Worm (Caenorhabditis elegans): ENCODE measurements around the gene F42C5.5.

The F42C5.5 gene

ce11 chrIV:7319931-7320435, 26.0 kb upstream of the F42C5.5 start:
- TF ChIP-seq nhr-21 (tag; optimal IDR thresholded peaks at IDR 0.05) (peak; percentile 78), zag-1 (tag; optimal IDR thresholded peaks at IDR 0.05) (peak; percentile 38), mab-5 (tag; optimal IDR thresholded peaks at IDR 0.05) (peak; percentile 84), aly-2 (tag; optimal IDR thresholded peaks at IDR 0.05) (no peak), lin-11 (tag; optimal IDR thresholded peaks at IDR 0.05) (peak; percentile 2), egl-27 (tag; optimal IDR thresholded peaks at IDR 0.05) (peak; percentile 85), sem-4 (tag; optimal IDR thresholded peaks at IDR 0.05) (peak; percentile 79), dmd-4 (tag; optimal IDR thresholded peaks at IDR 0.05) (no peak), ama-1 (optimal IDR thresholded peaks at IDR 0.05) (no peak), ztf-1 (GFP tag; conservative IDR thresholded peaks at IDR 0.05) (no peak), ceh-82 (tag; optimal IDR thresholded peaks at IDR 0.05) (no peak), R02D3.7 (tag; optimal IDR thresholded peaks at IDR 0.05) (no peak), snpc-4 (tag; optimal IDR thresholded peaks at IDR 0.05) (peak; percentile 31), gmeb-1 (tag; optimal IDR thresholded peaks at IDR 0.05) (peak; percentile 57), sma-9 (GFP tag; optimal IDR thresholded peaks at IDR 0.05) (peak; percentile 89), sma-9 (tag; optimal IDR thresholded peaks at IDR 0.05) (no peak), fos-1 (tag; optimal IDR thresholded peaks at IDR 0.05) (peak; percentile 95), ztf-11 (tag; optimal IDR thresholded peaks at IDR 0.05) (no peak), nhr-10 (tag; optimal IDR thresholded peaks at IDR 0.05) (no peak), nhr-12 (tag; optimal IDR thresholded peaks at IDR 0.05) (no peak), crh-2 (tag; optimal IDR thresholded peaks at IDR 0.05) (peak; percentile 83), ZK546.5 (tag; optimal IDR thresholded peaks at IDR 0.05) (peak; percentile 21), nhr-77 (tag; optimal IDR thresholded peaks at IDR 0.05) (peak; percentile 4), nhr-25 (tag; optimal IDR thresholded peaks at IDR 0.05) (no peak), ceh-16 (tag; optimal IDR thresholded peaks at IDR 0.05) (peak; percentile 59), nhr-237 (tag; optimal IDR thresholded peaks at IDR 0.05) (no peak), skn-1 (tag; optimal IDR thresholded peaks at IDR 0.05) (no peak), alr-1 (tag; optimal IDR thresholded peaks at IDR 0.05) (no peak), ztf-4 (tag; optimal IDR thresholded peaks at IDR 0.05) (peak; percentile 62), F13H6.1 (tag; optimal IDR thresholded peaks at IDR 0.05) (peak; percentile 97), sma-3 (GFP tag; optimal IDR thresholded peaks at IDR 0.05) (peak; percentile 82), lin-13 (GFP tag; optimal IDR thresholded peaks at IDR 0.05) (peak; percentile 71), lin-39 (tag; optimal IDR thresholded peaks at IDR 0.05) (no peak), mdl-1 (tag; optimal IDR thresholded peaks at IDR 0.05) (peak; percentile 89 to 93), mbf-1 (tag; optimal IDR thresholded peaks at IDR 0.05) (no peak), blmp-1 (tag; optimal IDR thresholded peaks at IDR 0.05; ENCODE audit: insufficient read depth) (peak; percentile 28), nhr-23 (tag; optimal IDR thresholded peaks at IDR 0.05) (no peak), unc-55 (GFP tag; optimal IDR thresholded peaks at IDR 0.05) (peak; percentile 62), lsy-2 (tag; optimal IDR thresholded peaks at IDR 0.05) (peak; percentile 21 to 82), C34F6.9 (tag; optimal IDR thresholded peaks at IDR 0.05) (peak; percentile 91), nhr-11 (tag; optimal IDR thresholded peaks at IDR 0.05) (no peak), elt-1 (tag; optimal IDR thresholded peaks at IDR 0.05) (no peak), nhr-129 (tag; optimal IDR thresholded peaks at IDR 0.05) (peak; percentile 75), nhr-6 (tag; optimal IDR thresholded peaks at IDR 0.05) (peak; percentile 53), unc-39 (tag; optimal IDR thresholded peaks at IDR 0.05) (no peak), elt-3 (tag; optimal IDR thresholded peaks at IDR 0.05) (no peak), unc-62 (GFP tag; optimal IDR thresholded peaks at IDR 0.05) (peak; percentile 60), Y55F3AM.14 (GFP tag; optimal IDR thresholded peaks at IDR 0.05) (peak; percentile 67), peb-1 (tag; optimal IDR thresholded peaks at IDR 0.05) (no peak)
